Fruit fly (Drosophila melanogaster) Kc167 (cell line): ENCODE data around the gene CG44005.

Experiments used
- Myc ChIP-seq: fragments of >200 bp; optimal IDR thresholded peaks from 2 replicates; lab custom pipeline; 2017; ENCODE audit warnings: missing external identifiers
- Sin3A ChIP-seq: fragments of >200 bp; optimal IDR thresholded peaks from 2 replicates; lab custom pipeline; 2018; ENCODE audit warnings: missing external identifiers
- psq ChIP-seq: fragments of >200 bp; optimal IDR thresholded peaks from 2 replicates; lab custom pipeline; 2017; ENCODE audit warnings: missing external identifiers
- ttk ChIP-seq: sonication (Bioruptor generic); optimal IDR thresholded peaks from 2 replicates; lab custom pipeline; 2017; ENCODE audit warnings: missing external identifiers

DNA sequence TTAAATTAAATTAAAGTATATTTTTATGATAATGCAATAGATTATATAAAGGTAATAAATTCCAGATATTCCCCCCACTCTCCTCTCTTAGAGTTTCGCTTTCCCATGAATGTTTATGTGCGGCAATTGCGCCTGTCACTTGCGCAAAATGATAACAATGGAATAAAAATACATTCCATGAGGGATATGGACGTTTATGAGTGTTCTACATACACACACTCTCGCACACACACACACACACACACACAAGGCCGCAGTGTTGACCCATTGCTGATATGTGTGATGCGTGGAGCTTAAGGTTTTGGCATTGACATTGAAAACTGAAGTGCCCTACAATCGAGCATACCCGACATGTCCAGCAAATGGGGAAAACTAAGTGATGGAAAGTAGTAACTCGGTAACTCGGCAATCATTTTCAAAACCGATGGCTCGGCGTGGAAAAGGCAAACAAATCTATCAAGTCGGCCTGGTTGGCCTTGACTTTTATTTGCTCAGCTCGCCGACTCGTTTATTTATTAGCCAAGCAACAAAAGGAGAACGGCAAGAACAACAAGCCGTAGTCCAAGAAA, 25.2 kb downstream of the CG44005 start:
- TF ChIP-seq psq (lab: Kevin White, UChicago) (no peak), Myc (lab: Kevin White, UChicago) (no peak), ttk (lab: Kevin White, UChicago) (no peak), Sin3A (lab: Kevin White, UChicago) (no peak)
